Worm (Caenorhabditis elegans) whole organism, early embryonic: ENCODE measurements around the gene W08F4.5.
"Not testable (repeated sequence)": the region's sequence is repeated elsewhere in the genome, so short reads cannot be mapped to it uniquely, and the experiment has no call there.

ENCODE experiments used
- B0310.2 ChIP-seq: sonication (generic microtip); optimal IDR thresholded peaks from 2 replicates; lab custom pipeline; 2016; ENCODE audit warnings: mild to moderate bottlenecking, missing genetic modification characterization, missing compliant biosample characterization
- F13C5.2 ChIP-seq: sonication (generic microtip); optimal IDR thresholded peaks from 2 replicates; lab custom pipeline; 2017; ENCODE audit warnings: mild to moderate bottlenecking, missing genetic modification characterization, inconsistent platforms, missing compliant biosample characterization
- aly-1 ChIP-seq: sonication (generic microtip); optimal IDR thresholded peaks from 2 replicates; lab custom pipeline; 2016; ENCODE audit warnings: missing genetic modification characterization, missing compliant biosample characterization
- ama-1 ChIP-seq: fragments of 150-350 bp; optimal IDR thresholded peaks from 2 replicates; lab custom pipeline; 2014
- ceh-13 ChIP-seq: fragments of 200-800 bp; sonication (Bioruptor generic); optimal IDR thresholded peaks from 2 replicates; lab custom pipeline; 2018; ENCODE audit warnings: mild to moderate bottlenecking, missing genetic modification characterization, missing compliant biosample characterization
- ceh-36 ChIP-seq: sonication (generic microtip); optimal IDR thresholded peaks from 2 replicates; lab custom pipeline; 2016; ENCODE audit warnings: missing genetic modification characterization, inconsistent platforms, missing compliant biosample characterization
- ets-7 ChIP-seq: sonication (generic microtip); optimal IDR thresholded peaks from 2 replicates; lab custom pipeline; 2016; ENCODE audit warnings: missing genotype, missing genetic modification characterization, missing compliant biosample characterization
- flt-1 ChIP-seq: fragments of 200-800 bp; sonication (Bioruptor generic); IDR thresholded peaks from 2 replicates; pipeline ENCODE4 v1.3.6; 2022; ENCODE audit warnings: missing genetic modification characterization, missing compliant biosample characterization
- hmbx-1 ChIP-seq: sonication (generic microtip); optimal IDR thresholded peaks from 2 replicates; lab custom pipeline; 2016; ENCODE audit warnings: mild to moderate bottlenecking, missing genetic modification characterization, missing compliant biosample characterization
- hmg-4 ChIP-seq: fragments of 200-800 bp; sonication (Bioruptor generic); optimal IDR thresholded peaks from 2 replicates; lab custom pipeline; 2018; ENCODE audit warnings: mild to moderate bottlenecking, missing genetic modification characterization, missing compliant biosample characterization
- hnd-1 ChIP-seq: sonication (generic microtip); optimal IDR thresholded peaks from 2 replicates; lab custom pipeline; 2016; ENCODE audit warnings: missing genetic modification characterization, missing compliant biosample characterization
- pes-1 ChIP-seq: fragments of 200-800 bp; sonication (Bioruptor generic); IDR thresholded peaks from 2 replicates; pipeline ENCODE4 v1.3.6; 2022; ENCODE audit warnings: missing genetic modification reagents, missing genetic modification characterization, missing compliant biosample characterization
- scrt-1 ChIP-seq: fragments of 200-800 bp; sonication (Bioruptor generic); IDR thresholded peaks from 2 replicates; pipeline ENCODE4 v1.3.6; 2022; ENCODE audit warnings: missing genetic modification characterization, missing compliant biosample characterization
- sea-1 ChIP-seq: fragments of 200-800 bp; sonication (Bioruptor generic); conservative IDR thresholded peaks from 2 replicates; pipeline ENCODE4 v1.3.6; 2022; ENCODE audit warnings: missing genetic modification characterization, missing compliant biosample characterization
- tbx-11 ChIP-seq: fragments of 200-800 bp; sonication (Bioruptor generic); IDR thresholded peaks from 2 replicates; pipeline ENCODE4 v1.3.6; 2022; ENCODE audit warnings: missing genetic modification characterization, missing compliant biosample characterization
- tbx-37 ChIP-seq: fragments of 200-800 bp; sonication (Bioruptor generic); conservative IDR thresholded peaks from 2 replicates; pipeline ENCODE4 v1.3.6; 2022; ENCODE audit warnings: missing genetic modification reagents, missing genetic modification characterization, missing compliant biosample characterization
- tra-4 ChIP-seq: sonication (generic microtip); optimal IDR thresholded peaks from 2 replicates; lab custom pipeline; 2017; ENCODE audit warnings: missing genetic modification characterization, missing compliant biosample characterization

Gene W08F4.5

ce11 chrII:601305-601704 is 32.6 kb upstream of the W08F4.5 start:
- TF ChIP-seq scrt-1 (no peak), hmg-4 (GFP tag; lab: Kevin White, UChicago) (no peak), ceh-13 (no peak), tbx-11 (GFP tag; lab: Robert Waterston, UW) (no peak), aly-1 (tag; lab: Kevin White, UChicago) (no peak), ama-1 (lab: Kevin White, UChicago) (no peak), F13C5.2 (tag; lab: Kevin White, UChicago) (no peak), pes-1 (no peak), sea-1 (GFP tag; lab: Robert Waterston, UW) (no peak), tbx-37 (GFP tag; lab: Robert Waterston, UW) (no peak), tra-4 (tag; lab: Kevin White, UChicago) (no peak)

- TF ChIP-seq ceh-13 = no peak
These were observed 28.0 kb upstream of the W08F4.5 start for ce11 chrII:596702-597101.

- TF ChIP-seq B0310.2 (tag; lab: Kevin White, UChicago); pes-1; ama-1 (lab: Kevin White, UChicago): not testable (repeated sequence)
These were observed 24.5 kb upstream of the W08F4.5 start, which contains the start of gene W08F4.1 for ce11 chrII:593221-593620. Gene W08F4.1 (plus strand): TSS chrII:593521.

ce11 chrII:591110-591509 is 22.4 kb upstream of the W08F4.5 start, which contains the start of gene W08F4.10:
Gene W08F4.10 (minus strand): TSS chrII:591210.
- TF ChIP-seq hmg-4 (GFP tag; lab: Kevin White, UChicago) (no peak), tbx-37 (GFP tag; lab: Robert Waterston, UW) (no peak), scrt-1 (no peak), tra-4 (tag; lab: Kevin White, UChicago) (no peak), hnd-1 (tag; lab: Kevin White, UChicago) (no peak), flt-1 (GFP tag; lab: Robert Waterston, UW) (no peak), F13C5.2 (tag; lab: Kevin White, UChicago) (no peak), ama-1 (lab: Kevin White, UChicago) (no peak), ceh-36 (tag; lab: Kevin White, UChicago) (no peak), ets-7 (no peak), ceh-13 (no peak)

- TF ChIP-seq F13C5.2 (tag; lab: Kevin White, UChicago) (no peak), tra-4 (tag; lab: Kevin White, UChicago) (no peak), hmg-4 (GFP tag; lab: Kevin White, UChicago) (no peak), flt-1 (GFP tag; lab: Robert Waterston, UW) (no peak), pes-1 (no peak), ama-1 (lab: Kevin White, UChicago) (no peak), ceh-13 (no peak), tbx-37 (GFP tag; lab: Robert Waterston, UW) (no peak), scrt-1 (no peak), ceh-36 (tag; lab: Kevin White, UChicago) (no peak), hnd-1 (tag; lab: Kevin White, UChicago) (no peak), ets-7 (no peak), sea-1 (GFP tag; lab: Robert Waterston, UW) (no peak), tbx-11 (GFP tag; lab: Robert Waterston, UW) (no peak), B0310.2 (tag; lab: Kevin White, UChicago) (no peak), aly-1 (tag; lab: Kevin White, UChicago) (no peak)
These were observed 18.9 kb upstream of the W08F4.5 start, which contains the start of gene fbxb-34 for ce11 chrII:587533-587932. Gene fbxb-34 (plus strand): TSS chrII:587833.

DNA sequence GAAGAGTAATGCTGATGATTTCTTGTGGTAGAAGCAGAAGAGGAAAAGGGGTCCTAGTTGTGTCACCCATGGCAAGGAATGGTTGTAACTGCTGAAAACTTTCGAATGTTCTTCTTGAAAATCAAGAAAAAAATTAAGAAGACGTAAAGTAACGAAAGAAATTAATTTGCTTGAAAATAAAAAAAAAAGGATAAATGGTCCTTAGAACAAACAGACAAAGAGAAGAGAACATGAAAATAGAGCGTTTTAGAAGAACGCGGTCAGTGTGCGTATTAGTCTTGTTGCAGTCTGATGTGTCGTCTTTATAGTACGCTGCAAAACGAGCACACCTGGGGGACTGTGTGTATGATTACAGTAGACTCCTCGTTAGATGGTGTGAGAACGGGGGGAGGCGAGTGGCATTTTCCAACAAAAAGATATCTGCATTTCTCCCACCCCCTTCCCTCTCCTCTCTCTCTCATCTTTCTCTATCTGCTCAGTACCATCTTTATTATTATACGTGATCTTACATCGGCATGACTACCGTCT is 15.7 kb upstream of the W08F4.5 start, which contains the start of the genes W08F4.12 and W08F4.13:
Gene W08F4.12 (minus strand): TSS at position 101 of the 528 bp plus-strand sequence.
Gene W08F4.13 (plus strand): TSS at position 478 of the 528 bp plus-strand sequence.
- TF ChIP-seq tra-4 (tag; lab: Kevin White, UChicago) (no peak), ama-1 (lab: Kevin White, UChicago) (no peak), sea-1 (GFP tag; lab: Robert Waterston, UW) (no peak), ceh-13 (no peak), pes-1 (no peak), ceh-36 (tag; lab: Kevin White, UChicago) (no peak), B0310.2 (tag; lab: Kevin White, UChicago) (no peak), hmbx-1 (no peak), aly-1 (tag; lab: Kevin White, UChicago) (no peak), flt-1 (GFP tag; lab: Robert Waterston, UW) (no peak), hmg-4 (GFP tag; lab: Kevin White, UChicago) (no peak), F13C5.2 (tag; lab: Kevin White, UChicago) (no peak), tbx-37 (GFP tag; lab: Robert Waterston, UW) (no peak), hnd-1 (tag; lab: Kevin White, UChicago) (no peak), scrt-1 (no peak), ets-7 (no peak), tbx-11 (GFP tag; lab: Robert Waterston, UW) (no peak)

DNA sequence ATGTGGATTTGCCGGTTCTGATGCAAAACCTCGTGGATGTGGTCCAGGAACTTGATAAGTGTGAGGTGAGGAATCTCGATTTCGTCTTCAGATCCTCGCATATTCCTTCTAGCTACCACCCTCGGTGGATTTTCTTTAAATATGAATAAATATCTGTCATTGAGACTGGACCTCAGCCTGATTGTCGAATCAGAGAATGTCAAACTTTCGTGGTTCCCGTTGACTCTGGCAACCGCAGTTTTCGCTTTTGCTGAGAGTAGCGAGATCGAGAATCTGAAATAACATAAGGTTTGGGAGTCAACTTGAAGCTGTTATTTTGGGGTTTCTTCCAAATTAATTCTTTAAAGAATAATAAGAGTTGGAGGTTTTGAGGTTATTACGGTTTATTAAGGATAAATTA is 14.0 kb upstream of the W08F4.5 start, which contains the start of gene fbxb-14:
Gene fbxb-14 (minus strand): TSS at position 101 of the 400 bp plus-strand sequence.
- TF ChIP-seq ama-1 (lab: Kevin White, UChicago) (no peak), tbx-11 (GFP tag; lab: Robert Waterston, UW) (no peak), flt-1 (GFP tag; lab: Robert Waterston, UW) (no peak), ets-7 (no peak), hmbx-1 (no peak), tbx-37 (GFP tag; lab: Robert Waterston, UW) (no peak), tra-4 (tag; lab: Kevin White, UChicago) (no peak), aly-1 (tag; lab: Kevin White, UChicago) (no peak), scrt-1 (no peak), ceh-13 (no peak), B0310.2 (tag; lab: Kevin White, UChicago) (no peak), hnd-1 (tag; lab: Kevin White, UChicago) (no peak), F13C5.2 (tag; lab: Kevin White, UChicago) (no peak), hmg-4 (GFP tag; lab: Kevin White, UChicago) (no peak), pes-1 (no peak)
